Worm (Caenorhabditis elegans): ENCODE measurements around the gene bre-3.

Gene bre-3

ce11 chrIII:9485373-9485772 lies at the start of gene bre-3:
bre-3 (minus strand) TSS chrIII:9485473.
- TF ChIP-seq peb-1 (tag; optimal IDR thresholded peaks at IDR 0.05), result no peak
- TF ChIP-seq ceh-16 (tag; optimal IDR thresholded peaks at IDR 0.05), result no peak
- no peak for TF ChIP-seq F13H6.1 (tag; optimal IDR thresholded peaks at IDR 0.05)
- TF ChIP-seq unc-55 (GFP tag; optimal IDR thresholded peaks at IDR 0.05), result no peak
- TF ChIP-seq sem-4 (tag; optimal IDR thresholded peaks at IDR 0.05), result no peak
- no peak for TF ChIP-seq skn-1 (tag; optimal IDR thresholded peaks at IDR 0.05)
- TF ChIP-seq lin-11 (tag; optimal IDR thresholded peaks at IDR 0.05), result no peak
- TF ChIP-seq lsy-2 (tag; optimal IDR thresholded peaks at IDR 0.05), result no peak
- no peak for TF ChIP-seq blmp-1 (tag; optimal IDR thresholded peaks at IDR 0.05; ENCODE audit: insufficient read depth)
- TF ChIP-seq mbf-1 (tag; optimal IDR thresholded peaks at IDR 0.05), result no peak
- no peak for TF ChIP-seq nhr-10 (tag; optimal IDR thresholded peaks at IDR 0.05)
- no peak for TF ChIP-seq alr-1 (tag; optimal IDR thresholded peaks at IDR 0.05)
- TF ChIP-seq elt-3 (tag; optimal IDR thresholded peaks at IDR 0.05), result no peak
- no peak for TF ChIP-seq lin-39 (tag; optimal IDR thresholded peaks at IDR 0.05)

ce11 chrIII:9528824-9529223 lies 43.6 kb upstream of the bre-3 start, which contains the start of gene ZK1098.2:
ZK1098.2 (plus strand) TSS chrIII:9529159.
- TF ChIP-seq gmeb-1 (tag; optimal IDR thresholded peaks at IDR 0.05) (no peak), ceh-82 (tag; optimal IDR thresholded peaks at IDR 0.05) (no peak), lsy-2 (tag; optimal IDR thresholded peaks at IDR 0.05) (peak in 1 of 2 experiments; percentile 56), ztf-11 (tag; optimal IDR thresholded peaks at IDR 0.05) (no peak), nhr-129 (tag; optimal IDR thresholded peaks at IDR 0.05) (no peak), nhr-77 (tag; optimal IDR thresholded peaks at IDR 0.05) (no peak), ama-1 (optimal IDR thresholded peaks at IDR 0.05) (no peak), ZK546.5 (tag; optimal IDR thresholded peaks at IDR 0.05) (no peak), nhr-23 (tag; optimal IDR thresholded peaks at IDR 0.05) (no peak), crh-2 (tag; optimal IDR thresholded peaks at IDR 0.05) (peak; percentile 60), nhr-21 (tag; optimal IDR thresholded peaks at IDR 0.05) (no peak), unc-55 (GFP tag; optimal IDR thresholded peaks at IDR 0.05) (peak; percentile 31), sem-4 (tag; optimal IDR thresholded peaks at IDR 0.05) (no peak), fos-1 (tag; optimal IDR thresholded peaks at IDR 0.05) (no peak), lin-13 (GFP tag; optimal IDR thresholded peaks at IDR 0.05) (no peak), nhr-237 (tag; optimal IDR thresholded peaks at IDR 0.05) (no peak), mbf-1 (tag; optimal IDR thresholded peaks at IDR 0.05) (no peak), C34F6.9 (tag; optimal IDR thresholded peaks at IDR 0.05) (peak; percentile 48), ztf-4 (tag; optimal IDR thresholded peaks at IDR 0.05) (no peak)

- TF ChIP-seq nhr-77 (tag; optimal IDR thresholded peaks at IDR 0.05) (no peak), Y55F3AM.14 (GFP tag; optimal IDR thresholded peaks at IDR 0.05) (no peak), unc-62 (GFP tag; optimal IDR thresholded peaks at IDR 0.05) (no peak), zag-1 (tag; optimal IDR thresholded peaks at IDR 0.05) (no peak), elt-1 (tag; optimal IDR thresholded peaks at IDR 0.05) (no peak), nhr-10 (tag; optimal IDR thresholded peaks at IDR 0.05) (no peak), nhr-21 (tag; optimal IDR thresholded peaks at IDR 0.05) (no peak), peb-1 (tag; optimal IDR thresholded peaks at IDR 0.05) (no peak), skn-1 (tag; optimal IDR thresholded peaks at IDR 0.05) (no peak), C34F6.9 (tag; optimal IDR thresholded peaks at IDR 0.05) (no peak), blmp-1 (tag; optimal IDR thresholded peaks at IDR 0.05; ENCODE audit: insufficient read depth) (no peak), nhr-11 (tag; optimal IDR thresholded peaks at IDR 0.05) (no peak), ztf-11 (tag; optimal IDR thresholded peaks at IDR 0.05) (no peak), aly-2 (tag; optimal IDR thresholded peaks at IDR 0.05) (no peak), nhr-23 (tag; optimal IDR thresholded peaks at IDR 0.05) (no peak), sma-3 (GFP tag; optimal IDR thresholded peaks at IDR 0.05) (no peak)
These were observed 41.6 kb upstream of the bre-3 start, which contains the start of gene ZK1098.6 for ce11 chrIII:9526851-9527250. ZK1098.6 (plus strand) TSS chrIII:9527151.

- TF ChIP-seq zag-1 (tag; optimal IDR thresholded peaks at IDR 0.05) (no peak), nhr-237 (tag; optimal IDR thresholded peaks at IDR 0.05) (no peak), C34F6.9 (tag; optimal IDR thresholded peaks at IDR 0.05) (no peak), egl-27 (tag; optimal IDR thresholded peaks at IDR 0.05) (no peak), ceh-16 (tag; optimal IDR thresholded peaks at IDR 0.05) (no peak), skn-1 (tag; optimal IDR thresholded peaks at IDR 0.05) (no peak)
These were observed 40.0 kb upstream of the bre-3 start, which contains the start of gene trpp-3 for ce11 chrIII:9525252-9525651. trpp-3 (plus strand) TSS chrIII:9525552.
